Worm (Caenorhabditis elegans) whole organism, L4/young adult: ENCODE measurements around the gene K12H6.9.
"Not testable (repeated sequence)": the region's sequence is repeated elsewhere in the genome, so short reads cannot be mapped to it uniquely, and the experiment has no call there.

Experiments
- W03F9.2 ChIP-seq: fragments of 150-350 bp; optimal IDR thresholded peaks from 2 replicates; lab custom pipeline; 2014; ENCODE audit warnings: missing biosample characterization, missing genetic modification characterization
- dao-5 ChIP-seq: sonication (generic microtip); optimal IDR thresholded peaks from 2 replicates; lab custom pipeline; 2016; ENCODE audit warnings: missing genotype, missing genetic modification characterization, moderate library complexity, missing compliant biosample characterization
- him-1 ChIP-seq: sonication (generic microtip); optimal IDR thresholded peaks from 2 replicates; lab custom pipeline; 2016; ENCODE audit warnings: missing genotype, missing genetic modification reagents, missing genetic modification characterization, missing compliant biosample characterization

DNA sequence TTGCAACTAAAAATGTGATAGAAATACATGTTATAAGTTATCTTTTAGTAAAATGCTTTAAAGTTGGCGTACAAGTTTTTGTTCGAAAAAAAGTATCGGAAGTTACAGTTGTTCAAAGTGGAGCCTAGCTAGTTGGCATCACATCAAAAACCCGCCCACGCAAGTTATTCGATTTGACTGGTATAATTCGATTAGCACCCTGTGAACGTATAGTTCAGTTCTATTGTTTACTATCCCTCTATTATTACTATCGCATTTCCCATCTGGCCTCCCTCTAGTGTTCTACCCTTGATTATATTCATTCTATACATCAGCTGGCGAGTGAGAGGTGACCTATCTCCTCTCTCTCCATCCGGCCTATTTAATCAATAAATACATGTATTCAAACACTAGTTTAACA is 14.8 kb downstream of the K12H6.9 start, which contains the start of gene Y110A2AL.4:
- TF ChIP-seq him-1, dao-5, W03F9.2 (tag; lab: Kevin White, UChicago): not testable (repeated sequence)
